Worm (Caenorhabditis elegans): ENCODE data around the gene F29F11.20.

- TF ChIP-seq egl-27 (tag; optimal IDR thresholded peaks at IDR 0.05) (no peak), lin-15B (tag; optimal IDR thresholded peaks at IDR 0.05) (no peak), nhr-237 (tag; optimal IDR thresholded peaks at IDR 0.05) (no peak), pqm-1 (tag; optimal IDR thresholded peaks at IDR 0.05) (no peak), nhr-76 (tag; optimal IDR thresholded peaks at IDR 0.05) (no peak), nhr-11 (tag; optimal IDR thresholded peaks at IDR 0.05) (no peak), sptf-1 (tag; optimal IDR thresholded peaks at IDR 0.05) (no peak), lin-35 (GFP tag; optimal IDR thresholded peaks at IDR 0.05) (peak; percentile 81 to 92), fkh-10 (GFP tag; optimal IDR thresholded peaks at IDR 0.05) (no peak), nhr-47 (tag; optimal IDR thresholded peaks at IDR 0.05) (peak; percentile 55), ces-1 (GFP tag; optimal IDR thresholded peaks at IDR 0.05) (no peak)
These were observed 26.2 kb upstream of the F29F11.20 start, which contains the start of gene sqv-4 for ce11 chrV:10661417-10661945.

Measured in whole organism, L1 larva.